Worm (Caenorhabditis elegans): ENCODE measurements around the gene glod-4.

DNA sequence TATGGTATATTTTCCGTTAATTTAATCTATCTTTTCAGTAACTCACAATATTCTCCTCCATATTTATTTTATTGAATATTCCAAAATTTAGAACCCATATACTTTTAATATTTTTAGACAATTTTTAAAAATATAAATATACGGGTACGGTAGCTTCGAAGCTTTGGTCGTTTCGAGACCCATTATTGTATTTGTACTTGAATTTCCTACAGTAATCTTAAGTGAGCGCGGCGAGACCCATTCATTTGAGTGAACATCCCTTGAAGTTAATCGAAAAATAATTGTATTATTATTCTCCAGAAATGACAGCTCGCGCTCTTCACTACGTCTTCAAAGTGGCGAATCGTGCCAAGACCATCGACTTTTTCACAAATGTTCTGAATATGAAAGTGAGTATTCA is at the start of gene glod-4:
- TF ChIP-seq sptf-1 (tag; optimal IDR thresholded peaks at IDR 0.05) (no peak), pha-4 (tag; optimal IDR thresholded peaks at IDR 0.05) (no peak)

All from whole organism, mixed stage, embryonic.